Worm (Caenorhabditis elegans) whole organism, midembryonic: ENCODE measurements around the gene Y66D12A.21.

Source experiments
- T22C8.4 ChIP-seq: fragments of 200-800 bp; sonication (Bioruptor generic); IDR thresholded peaks from 2 replicates; pipeline ENCODE4 v1.3.6; 2022; ENCODE audit warnings: missing genetic modification characterization, missing compliant biosample characterization
- cog-1 ChIP-seq: sonication (generic microtip); optimal IDR thresholded peaks from 2 replicates; lab custom pipeline; 2016; ENCODE audit warnings: missing genetic modification characterization, missing compliant biosample characterization
- flt-1 ChIP-seq: fragments of 200-800 bp; sonication (Bioruptor generic); IDR thresholded peaks from 2 replicates; pipeline ENCODE4 v1.3.6; 2022; ENCODE audit warnings: missing genetic modification characterization, missing compliant biosample characterization
- klf-2 ChIP-seq: fragments of 200-800 bp; sonication (Bioruptor generic); conservative IDR thresholded peaks from 2 replicates; pipeline ENCODE4 v1.3.6; 2022; ENCODE audit warnings: missing genetic modification reagents, missing genetic modification characterization, missing compliant biosample characterization
- med-1 ChIP-seq: sonication (generic microtip); optimal IDR thresholded peaks from 2 replicates; lab custom pipeline; 2017; ENCODE audit warnings: missing genetic modification characterization, mild to moderate bottlenecking, missing compliant biosample characterization, antibody characterized with exemption, missing genetic modification reagents; ENCODE audit not compliant: insufficient read depth
- ref-1 ChIP-seq: fragments of 200-800 bp; sonication (Bioruptor generic); conservative IDR thresholded peaks from 2 replicates; pipeline ENCODE4 v1.3.6; 2022; ENCODE audit warnings: missing genetic modification reagents, missing genetic modification characterization, missing compliant biosample characterization
- ztf-23 ChIP-seq: fragments of 200-800 bp; sonication (Bioruptor generic); IDR thresholded peaks from 2 replicates; pipeline ENCODE4 v1.3.6; 2022; ENCODE audit warnings: missing genetic modification reagents, missing genetic modification characterization, missing compliant biosample characterization
- ztf-29 ChIP-seq: fragments of 200-800 bp; sonication (Bioruptor generic); IDR thresholded peaks from 2 replicates; pipeline ENCODE4 v1.3.6; 2022; ENCODE audit warnings: missing genetic modification reagents, missing genetic modification characterization, missing compliant biosample characterization

DNA sequence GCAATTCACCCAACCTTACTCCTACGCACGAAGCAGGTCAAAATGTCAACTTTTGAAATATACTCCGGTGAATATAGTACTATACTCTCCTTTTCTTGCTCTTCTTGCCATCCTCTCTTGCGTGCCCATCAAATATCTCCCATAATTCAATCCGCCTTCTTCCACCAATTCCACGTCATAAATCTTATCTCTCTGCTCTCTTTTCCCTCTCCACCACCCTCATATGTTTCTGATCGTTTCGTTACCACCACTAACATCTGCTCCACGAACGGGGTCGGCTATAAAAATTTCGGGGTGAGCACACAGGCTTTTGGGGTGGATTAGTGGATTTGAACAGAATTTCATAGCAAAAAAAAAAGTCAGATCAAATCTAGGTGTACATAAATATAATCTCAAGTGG lies 51.1 kb downstream of the Y66D12A.21 start:
- TF ChIP-seq flt-1 (GFP tag; lab: Robert Waterston, UW) (no peak), T22C8.4 (GFP tag; lab: Robert Waterston, UW) (no peak), ztf-23 (GFP tag; lab: Robert Waterston, UW) (no peak), klf-2 (GFP tag; lab: Robert Waterston, UW) (no peak), med-1 (GFP tag; lab: Kevin White, UChicago) (no peak), ref-1 (GFP tag; lab: Robert Waterston, UW) (no peak), ztf-29 (GFP tag; lab: Robert Waterston, UW) (no peak), cog-1 (tag; lab: Kevin White, UChicago) (no peak)
